Fruit fly (Drosophila melanogaster) S2 (cell line): ENCODE results near the gene Mst36Fb.

Experiments
- CG8478 ChIP-seq: fragments of >200 bp; optimal IDR thresholded peaks from 2 replicates; lab custom pipeline; 2018
- CTCF ChIP-seq, 2 experiments: fragments of >200 bp; optimal IDR thresholded peaks; 2 replicates each; lab custom pipeline; 2018

dm6 chr2L:18647857-18648652, 26.8 kb downstream of the Mst36Fb start:
- TF ChIP-seq CG8478 (lab: Kevin White, UChicago) (no peak), CTCF (optimal IDR thresholded peaks at IDR 0.05; lab: Kevin White, UChicago) (no peak)
